Fruit fly (Drosophila melanogaster): ENCODE data around the gene P5CS.

The P5CS gene

DNA sequence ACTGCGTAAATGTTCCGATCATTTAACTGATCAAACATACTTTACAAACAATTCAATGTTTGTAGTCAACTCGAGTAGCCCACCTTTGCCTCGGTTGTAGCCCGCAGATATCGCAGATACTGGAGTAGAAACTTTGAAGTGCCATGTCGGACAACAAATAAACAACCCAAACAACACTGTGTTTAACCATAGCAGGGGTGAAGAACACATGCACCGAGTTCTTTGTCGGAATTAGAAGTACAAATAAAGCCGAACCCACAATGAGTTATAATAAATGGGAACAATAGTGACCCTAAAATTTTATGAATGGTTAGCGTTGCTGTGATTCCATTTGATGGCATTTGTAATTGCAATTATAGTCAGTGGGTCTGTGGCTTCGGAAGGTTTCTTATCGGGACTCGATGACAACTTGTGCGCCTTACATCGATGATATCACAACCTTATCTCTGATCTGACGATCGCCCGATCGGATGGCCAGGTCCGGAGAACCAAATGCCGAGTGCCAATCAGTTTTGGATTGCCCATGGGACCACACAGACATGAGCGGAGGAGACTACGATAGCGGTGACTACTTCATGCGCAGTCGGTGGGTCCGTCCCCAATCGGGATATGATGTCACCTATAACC, 9.8 kb upstream of the P5CS start, which contains the start of gene Chs2 (continued):
- TF ChIP-seq CG3838 (GFP tag; optimal IDR thresholded peaks at IDR 0.05), result peak; percentile 25
- TF ChIP-seq CG17829 (tag; optimal IDR thresholded peaks at IDR 0.05), result peak; percentile 5
- no peak for TF ChIP-seq CG7786 (GFP tag; optimal IDR thresholded peaks at IDR 0.05)
- TF ChIP-seq Blimp-1 (GFP tag; optimal IDR thresholded peaks at IDR 0.05), result no peak
- peak in 1 of 3 experiments; percentile 63 for TF ChIP-seq lola (GFP tag; optimal IDR thresholded peaks at IDR 0.05)
- no peak for TF ChIP-seq Oaz (GFP tag; IDR thresholded peaks at IDR 0.05)
- no peak for TF ChIP-seq dimm (GFP tag; IDR thresholded peaks at IDR 0.05)
- peak; percentile 22 for TF ChIP-seq CrebB (tag; optimal IDR thresholded peaks at IDR 0.05)
- TF ChIP-seq fd102C (GFP tag; optimal IDR thresholded peaks at IDR 0.05), result peak; percentile 84
- TF ChIP-seq CG6654 (GFP tag; optimal IDR thresholded peaks at IDR 0.05), result no peak
- TF ChIP-seq Six4 (GFP tag; optimal IDR thresholded peaks at IDR 0.05), result no peak
- peak; percentile 26 for TF ChIP-seq CoRest (tag; optimal IDR thresholded peaks at IDR 0.05)
- no peak for TF ChIP-seq sima (GFP tag; optimal IDR thresholded peaks at IDR 0.05)
- TF ChIP-seq chinmo (GFP tag; IDR thresholded peaks at IDR 0.05; ENCODE audit: partially characterized antibody), result 0 out of 4 replicates have a peak, but pooled peaks have one; percentile 42
- no peak for TF ChIP-seq eyg (GFP tag; optimal IDR thresholded peaks at IDR 0.05)
- TF ChIP-seq vnd (GFP tag; IDR thresholded peaks at IDR 0.05; ENCODE audit: partially characterized antibody), result no peak
- TF ChIP-seq CG34422 (GFP tag; IDR thresholded peaks at IDR 0.05), result no peak
- TF ChIP-seq CG9215 (GFP tag; IDR thresholded peaks at IDR 0.05), result no peak
- TF ChIP-seq tna (GFP tag; IDR thresholded peaks at IDR 0.05; ENCODE audit: partially characterized antibody), result no peak
- TF ChIP-seq CG4820 (GFP tag; optimal IDR thresholded peaks at IDR 0.05), result no peak
- no peak for TF ChIP-seq CG11093 (GFP tag; IDR thresholded peaks at IDR 0.05)
- peak; percentile 14 for TF ChIP-seq CG18619 (GFP tag; optimal IDR thresholded peaks at IDR 0.05)
- no peak for TF ChIP-seq CG17912 (GFP tag; optimal IDR thresholded peaks at IDR 0.05)
- no peak for TF ChIP-seq zf30C (GFP tag; optimal IDR thresholded peaks at IDR 0.05)
- TF ChIP-seq B-H2 (GFP tag; optimal IDR thresholded peaks at IDR 0.05), result no peak
- no peak for TF ChIP-seq crc (GFP tag; optimal IDR thresholded peaks at IDR 0.05)
- peak in 1 of 2 experiments; percentile 70 for TF ChIP-seq Hr78 (GFP tag; optimal IDR thresholded peaks at IDR 0.05)
- no peak for TF ChIP-seq H15 (GFP tag; IDR thresholded peaks at IDR 0.05)
- peak; percentile 2 for TF ChIP-seq dmrt99B (tag; optimal IDR thresholded peaks at IDR 0.05)
- no peak for TF ChIP-seq Dbx (GFP tag; IDR thresholded peaks at IDR 0.05)
- no peak for TF ChIP-seq Nf-YB (GFP tag; optimal IDR thresholded peaks at IDR 0.05)
- TF ChIP-seq tio (GFP tag; optimal IDR thresholded peaks at IDR 0.05), result no peak
- TF ChIP-seq Dip2 (GFP tag; IDR thresholded peaks at IDR 0.05), result no peak
- no peak for TF ChIP-seq CG12236 (GFP tag; optimal IDR thresholded peaks at IDR 0.05)
- no peak for TF ChIP-seq tap (tag; optimal IDR thresholded peaks at IDR 0.05)
- TF ChIP-seq Ada2b (GFP tag; IDR thresholded peaks at IDR 0.05), result no peak
- TF ChIP-seq Rfx (GFP tag; IDR thresholded peaks at IDR 0.05), result no peak
- TF ChIP-seq CG10267 (tag; optimal IDR thresholded peaks at IDR 0.05), result peak; percentile 36
- peak; percentile 48 for TF ChIP-seq CG3407 (GFP tag; optimal IDR thresholded peaks at IDR 0.05)
- TF ChIP-seq sr (GFP tag; IDR thresholded peaks at IDR 0.05), result no peak
- no peak for TF ChIP-seq p53 (GFP tag; optimal IDR thresholded peaks at IDR 0.05)
- peak; percentile 22 for TF ChIP-seq CG7839 (tag; optimal IDR thresholded peaks at IDR 0.05)
- TF ChIP-seq CG30403 (GFP tag; optimal IDR thresholded peaks at IDR 0.05), result no peak
- TF ChIP-seq onecut (GFP tag; IDR thresholded peaks at IDR 0.05), result peak; percentile 29; the same call in 1 of the 2 replicates
- no peak for TF ChIP-seq cwo (GFP tag; optimal IDR thresholded peaks at IDR 0.05)
- TF ChIP-seq pita (GFP tag; optimal IDR thresholded peaks at IDR 0.05), result no peak
- no peak for TF ChIP-seq gce (GFP tag; IDR thresholded peaks at IDR 0.05)
- no peak for TF ChIP-seq CG6683 (GFP tag; optimal IDR thresholded peaks at IDR 0.05)
- no peak; the same call in 1 of the 2 replicates for TF ChIP-seq chm (GFP tag; IDR thresholded peaks at IDR 0.05)
- no peak for TF ChIP-seq Antp (GFP tag; optimal IDR thresholded peaks at IDR 0.05)

Data from whole organism, embryonic.